Worm (Caenorhabditis elegans): ENCODE measurements around the gene cnt-2.

- TF ChIP-seq R02D3.7 (tag; optimal IDR thresholded peaks at IDR 0.05) (no peak), lsy-2 (tag; optimal IDR thresholded peaks at IDR 0.05) (no peak)
Observed at ce11 chrIII:10719057-10719456, 64.2 kb downstream of the cnt-2 start.

Data from whole organism, L2 larva.